Worm (Caenorhabditis elegans) whole organism, L1 larva: ENCODE results near the gene hsp-60.
A peak's percentile ranks its signal among the peaks of the same experiment; 100 is the strongest.

ENCODE experiments used
- C04F5.9 ChIP-seq: sonication (generic microtip); optimal IDR thresholded peaks from 2 replicates; lab custom pipeline; 2016; ENCODE audit warnings: missing genetic modification characterization, missing compliant biosample characterization
- F16B12.6 ChIP-seq: fragments of 150-350 bp; optimal IDR thresholded peaks from 2 replicates; lab custom pipeline; 2014; ENCODE audit warnings: missing biosample characterization, missing genetic modification characterization
- Y116A8C.19 ChIP-seq: sonication (generic microtip); optimal IDR thresholded peaks from 2 replicates; lab custom pipeline; 2016; ENCODE audit warnings: missing compliant biosample characterization, missing genetic modification characterization, borderline replicate concordance
- aha-1 ChIP-seq: fragments of 150-350 bp; optimal IDR thresholded peaks from 2 replicates; lab custom pipeline; 2014; ENCODE audit warnings: missing biosample characterization, missing genetic modification characterization
- alr-1 ChIP-seq: fragments of 200-800 bp; sonication (Bioruptor generic); optimal IDR thresholded peaks from 2 replicates; lab custom pipeline; 2018; ENCODE audit warnings: borderline replicate concordance, mild to moderate bottlenecking, missing genetic modification characterization, missing compliant biosample characterization
- aly-2 ChIP-seq: fragments of 150-350 bp; optimal IDR thresholded peaks from 2 replicates; lab custom pipeline; 2014; ENCODE audit warnings: missing biosample characterization, missing genetic modification characterization
- blmp-1 ChIP-seq: fragments of 150-350 bp; optimal IDR thresholded peaks from 2 replicates; lab custom pipeline; 2014; ENCODE audit warnings: missing biosample characterization, missing genetic modification characterization
- ceh-63 ChIP-seq: fragments of 200-800 bp; sonication (Bioruptor generic); optimal IDR thresholded peaks from 2 replicates; lab custom pipeline; 2018; ENCODE audit warnings: mild to moderate bottlenecking, missing genetic modification characterization, missing compliant biosample characterization
- ceh-8 ChIP-seq: fragments of 200-800 bp; sonication (Bioruptor generic); optimal IDR thresholded peaks from 2 replicates; lab custom pipeline; 2018; ENCODE audit warnings: mild to moderate bottlenecking, missing genetic modification characterization, moderate library complexity, missing compliant biosample characterization
- ceh-82 ChIP-seq, 3 experiments: fragments of 150-350 bp in 1 of 3; sonication (generic microtip) in 2 of 3; optimal IDR thresholded peaks; 2 replicates each; lab custom pipeline; 2014 to 2017; ENCODE audit warnings: missing biosample characterization in 3 of 3, missing genetic modification characterization in 3 of 3
- ceh-88 ChIP-seq: fragments of 200-800 bp; sonication (Bioruptor generic); IDR thresholded peaks from 2 replicates; pipeline ENCODE4 v1.3.6; 2022; ENCODE audit warnings: missing genetic modification characterization, missing compliant biosample characterization
- ces-1 ChIP-seq: fragments of 150-350 bp; optimal IDR thresholded peaks from 2 replicates; lab custom pipeline; 2014; ENCODE audit warnings: missing biosample characterization, missing genetic modification reagents, missing genetic modification characterization
- dpl-1 ChIP-seq, 3 experiments: fragments of 150-350 bp in 2 of 3; sonication (generic microtip) in 1 of 3; optimal IDR thresholded peaks; 2 replicates each; lab custom pipeline; 2014 to 2017; ENCODE audit warnings: missing biosample characterization in 3 of 3, missing genetic modification characterization in 3 of 3, missing genetic modification reagents in 3 of 3
- dsc-1 ChIP-seq: sonication (generic microtip); optimal IDR thresholded peaks from 2 replicates; lab custom pipeline; 2016; ENCODE audit warnings: mild to moderate bottlenecking, missing genetic modification characterization, missing compliant biosample characterization
- elt-2 ChIP-seq: sonication (generic microtip); optimal IDR thresholded peaks from 2 replicates; lab custom pipeline; 2016; ENCODE audit warnings: missing genetic modification characterization, mild to moderate bottlenecking, inconsistent platforms, missing compliant biosample characterization, missing genetic modification reagents
- ets-5 ChIP-seq: fragments of 200-800 bp; sonication (Bioruptor generic); IDR thresholded peaks from 2 replicates; pipeline ENCODE4 v1.3.6; 2022; ENCODE audit warnings: missing genetic modification characterization, missing compliant biosample characterization
- fkh-10 ChIP-seq: sonication (generic microtip); optimal IDR thresholded peaks from 2 replicates; lab custom pipeline; 2017; ENCODE audit warnings: missing biosample characterization, missing genetic modification reagents, missing genetic modification characterization
- fkh-4 ChIP-seq: sonication (generic microtip); optimal IDR thresholded peaks from 2 replicates; lab custom pipeline; 2016; ENCODE audit warnings: missing compliant biosample characterization, missing genetic modification characterization, borderline replicate concordance
- fos-1 ChIP-seq: fragments of 150-350 bp; optimal IDR thresholded peaks from 2 replicates; lab custom pipeline; 2014; ENCODE audit warnings: missing biosample characterization, missing genetic modification characterization
- grh-1 ChIP-seq: fragments of 200-800 bp; sonication (Bioruptor generic); IDR thresholded peaks from 2 replicates; pipeline ENCODE4 v1.3.6; 2022; ENCODE audit warnings: missing genetic modification reagents, missing genetic modification characterization, missing compliant biosample characterization
- hlh-17 ChIP-seq: fragments of 200-800 bp; sonication (Bioruptor generic); optimal IDR thresholded peaks from 2 replicates; lab custom pipeline; 2018; ENCODE audit warnings: missing genetic modification characterization, mild to moderate bottlenecking, missing compliant biosample characterization, moderate library complexity, borderline replicate concordance
- irx-1 ChIP-seq: sonication (generic microtip); optimal IDR thresholded peaks from 2 replicates; lab custom pipeline; 2016; ENCODE audit warnings: missing genetic modification characterization, missing compliant biosample characterization
- lin-13 ChIP-seq: fragments of 150-350 bp; optimal IDR thresholded peaks from 2 replicates; lab custom pipeline; 2014; ENCODE audit warnings: missing biosample characterization, missing genetic modification reagents, missing genetic modification characterization
- lin-14 ChIP-seq: fragments of 200-800 bp; sonication (Bioruptor generic); optimal IDR thresholded peaks from 2 replicates; lab custom pipeline; 2018; ENCODE audit warnings: mild to moderate bottlenecking, missing genetic modification characterization, moderate library complexity, missing compliant biosample characterization
- lin-39 ChIP-seq: fragments of 150-350 bp; optimal IDR thresholded peaks from 2 replicates; lab custom pipeline; 2014; ENCODE audit warnings: missing biosample characterization, missing genetic modification reagents, missing genetic modification characterization
- lir-3 ChIP-seq: sonication (generic microtip); optimal IDR thresholded peaks from 2 replicates; lab custom pipeline; 2016; ENCODE audit warnings: mild to moderate bottlenecking, missing genetic modification characterization, moderate library complexity, missing compliant biosample characterization; ENCODE audit not compliant: poor library complexity
- lsy-2 ChIP-seq, 2 experiments: fragments of 150-350 bp; optimal IDR thresholded peaks; 2 replicates each; lab custom pipeline; 2014; ENCODE audit warnings: missing biosample characterization in 2 of 2, missing genetic modification characterization in 2 of 2
- mab-9 ChIP-seq: fragments of 200-800 bp; sonication (Bioruptor generic); IDR thresholded peaks from 2 replicates; pipeline ENCODE4 v1.3.6; 2022; ENCODE audit warnings: missing genetic modification reagents, missing genetic modification characterization, missing compliant biosample characterization
- mdl-1 ChIP-seq, 2 experiments: fragments of 150-350 bp; optimal IDR thresholded peaks; 2 replicates each; lab custom pipeline; 2014 to 2017; ENCODE audit warnings: missing biosample characterization in 2 of 2, missing genetic modification characterization in 2 of 2, inconsistent platforms in 1 of 2
- mep-1 ChIP-seq: fragments of 150-350 bp; optimal IDR thresholded peaks from 2 replicates; lab custom pipeline; 2014; ENCODE audit warnings: missing biosample characterization, missing genetic modification characterization
- nhr-19 ChIP-seq: fragments of 200-800 bp; sonication (Bioruptor generic); conservative IDR thresholded peaks from 2 replicates; pipeline ENCODE4 v1.3.6; 2022; ENCODE audit warnings: missing genetic modification characterization, missing compliant biosample characterization
- nhr-20 ChIP-seq: sonication (generic microtip); optimal IDR thresholded peaks from 2 replicates; lab custom pipeline; 2016; ENCODE audit warnings: mild to moderate bottlenecking, missing genetic modification characterization, missing compliant biosample characterization
- nhr-77 ChIP-seq: fragments of 150-350 bp; optimal IDR thresholded peaks from 2 replicates; lab custom pipeline; 2014; ENCODE audit warnings: missing biosample characterization, missing genetic modification characterization
- nhr-85 ChIP-seq: sonication (generic microtip); peaks from one replicate; lab custom pipeline; 2016; ENCODE audit warnings: missing genetic modification characterization, inconsistent platforms, missing compliant biosample characterization
- nhr-90 ChIP-seq: sonication (generic microtip); optimal IDR thresholded peaks from 2 replicates; lab custom pipeline; 2016; ENCODE audit warnings: mild to moderate bottlenecking, missing genetic modification characterization, missing compliant biosample characterization; ENCODE audit not compliant: poor library complexity
- pqm-1 ChIP-seq: sonication (generic microtip); optimal IDR thresholded peaks from 3 replicates; lab custom pipeline; 2017; ENCODE audit warnings: missing biosample characterization, missing genetic modification characterization
- rnt-1 ChIP-seq: sonication (generic microtip); optimal IDR thresholded peaks from 2 replicates; lab custom pipeline; 2016; ENCODE audit warnings: mild to moderate bottlenecking, missing genetic modification characterization, moderate library complexity, missing compliant biosample characterization
- snpc-4 ChIP-seq: fragments of 150-350 bp; optimal IDR thresholded peaks from 2 replicates; lab custom pipeline; 2014; ENCODE audit warnings: missing biosample characterization, missing genetic modification characterization
- sup-37 ChIP-seq: fragments of 200-800 bp; sonication (Bioruptor generic); optimal IDR thresholded peaks from 2 replicates; lab custom pipeline; 2018; ENCODE audit warnings: mild to moderate bottlenecking, missing genetic modification characterization, missing compliant biosample characterization
- unc-98 ChIP-seq: fragments of 200-800 bp; sonication (Bioruptor generic); IDR thresholded peaks from 2 replicates; pipeline ENCODE4 v1.3.6; 2022; ENCODE audit warnings: missing genetic modification characterization, missing compliant biosample characterization
- xbp-1 ChIP-seq: sonication (generic microtip); optimal IDR thresholded peaks from 2 replicates; lab custom pipeline; 2016; ENCODE audit warnings: missing genetic modification characterization, missing compliant biosample characterization
- zag-1 ChIP-seq: fragments of 150-350 bp; optimal IDR thresholded peaks from 2 replicates; lab custom pipeline; 2014; ENCODE audit warnings: missing biosample characterization, missing genetic modification characterization
- ztf-4 ChIP-seq: fragments of 150-350 bp; optimal IDR thresholded peaks from 2 replicates; lab custom pipeline; 2014; ENCODE audit warnings: missing biosample characterization, missing genetic modification characterization

The hsp-60 gene

ce11 chrIII:1612974-1613568 lies 6.5 kb upstream of the hsp-60 start:
- TF ChIP-seq zag-1 (tag; lab: Kevin White, UChicago): no peak
- no peak for TF ChIP-seq mdl-1 (tag; optimal IDR thresholded peaks at IDR 0.05; lab: Kevin White, UChicago)
- TF ChIP-seq ceh-82 (tag; optimal IDR thresholded peaks at IDR 0.05; lab: Kevin White, UChicago): no peak
- TF ChIP-seq Y116A8C.19 (tag; lab: Kevin White, UChicago): no peak
- no peak for TF ChIP-seq C04F5.9 (tag; lab: Kevin White, UChicago)
- TF ChIP-seq irx-1 (tag; lab: Kevin White, UChicago): no peak
- no peak for TF ChIP-seq fkh-4
- no peak for TF ChIP-seq ceh-88 (GFP tag; lab: Robert Waterston, UW)
- no peak for TF ChIP-seq mab-9 (GFP tag; lab: Robert Waterston, UW)
- no peak for TF ChIP-seq lin-13 (GFP tag; lab: Kevin White, UChicago)
- no peak for TF ChIP-seq mep-1 (tag; lab: Kevin White, UChicago)
- no peak for TF ChIP-seq ceh-8
- TF ChIP-seq nhr-19 (GFP tag; lab: Robert Waterston, UW): no peak
- no peak for TF ChIP-seq sup-37 (GFP tag; lab: Kevin White, UChicago)
- TF ChIP-seq ces-1 (GFP tag; lab: Kevin White, UChicago): no peak
- no peak for TF ChIP-seq xbp-1 (tag; lab: Kevin White, UChicago)
- no peak for TF ChIP-seq aly-2 (tag; lab: Kevin White, UChicago)

ce11 chrIII:1613933-1614332 lies 5.6 kb upstream of the hsp-60 start, which contains the start of gene Y22D7AL.9:
Gene Y22D7AL.9 (minus strand): TSS chrIII:1614033.
- TF ChIP-seq unc-98 (GFP tag; lab: Robert Waterston, UW) (no peak), ces-1 (GFP tag; lab: Kevin White, UChicago) (no peak), ceh-63 (GFP tag; lab: Kevin White, UChicago) (no peak), lir-3 (tag; lab: Kevin White, UChicago) (no peak), sup-37 (GFP tag; lab: Kevin White, UChicago) (no peak), C04F5.9 (tag; lab: Kevin White, UChicago) (no peak), dsc-1 (tag; lab: Kevin White, UChicago) (no peak), Y116A8C.19 (tag; lab: Kevin White, UChicago) (no peak)

ce11 chrIII:1614412-1614811 lies 5.1 kb upstream of the hsp-60 start:
- TF ChIP-seq blmp-1 (tag; lab: Kevin White, UChicago) (peak; percentile 99), rnt-1 (no peak)

ce11 chrIII:1616245-1617026 lies 3.1 kb upstream of the hsp-60 start:
- peak; percentile 47 to 81 for TF ChIP-seq lsy-2 (tag; optimal IDR thresholded peaks at IDR 0.05; lab: Kevin White, UChicago)
- peak; percentile 19; the same call in 1 of the 2 replicates for TF ChIP-seq nhr-19 (GFP tag; lab: Robert Waterston, UW)
- no peak for TF ChIP-seq grh-1 (GFP tag; lab: Robert Waterston, UW)
- peak; percentile 20 for TF ChIP-seq nhr-20
- no peak for TF ChIP-seq snpc-4
- TF ChIP-seq F16B12.6 (tag; lab: Kevin White, UChicago): no peak
- TF ChIP-seq hlh-17: no peak
- peak; percentile 73 for TF ChIP-seq nhr-85 (tag; lab: Kevin White, UChicago)
- no peak for TF ChIP-seq pqm-1 (tag; lab: Kevin White, UChicago)
- TF ChIP-seq dsc-1 (tag; lab: Kevin White, UChicago): no peak
- TF ChIP-seq zag-1 (tag; lab: Kevin White, UChicago): no peak
- TF ChIP-seq lin-14: no peak
- TF ChIP-seq lin-39 (tag; lab: Kevin White, UChicago): no peak
- TF ChIP-seq nhr-77: no peak
- no peak for TF ChIP-seq fkh-10 (GFP tag; lab: Kevin White, UChicago)
- TF ChIP-seq dpl-1 (GFP tag; optimal IDR thresholded peaks at IDR 0.05; lab: Kevin White, UChicago): peak; percentile 32 to 62 (median 55)
- TF ChIP-seq fos-1 (tag; lab: Kevin White, UChicago): no peak
- TF ChIP-seq ets-5 (GFP tag; lab: Robert Waterston, UW): 0 out of 2 replicates have a peak, but pooled peaks have one; percentile 50
- TF ChIP-seq ztf-4 (tag; lab: Kevin White, UChicago): peak; percentile 23
- no peak for TF ChIP-seq Y116A8C.19 (tag; lab: Kevin White, UChicago)
- TF ChIP-seq aha-1 (tag; lab: Kevin White, UChicago): no peak
- TF ChIP-seq alr-1: no peak
- peak; percentile 28 for TF ChIP-seq elt-2 (tag; lab: Kevin White, UChicago)
- TF ChIP-seq nhr-90 (tag; lab: Kevin White, UChicago): peak; percentile 20
